Worm (Caenorhabditis elegans): ENCODE data around the gene F25E5.8.

ce11 chrV:7455008-7455407, 19.3 kb downstream of the F25E5.8 start, which contains the start of gene F25E5.2:
- TF ChIP-seq pha-4 (tag; optimal IDR thresholded peaks at IDR 0.05) (no peak), elt-1 (tag; optimal IDR thresholded peaks at IDR 0.05; ENCODE audit: borderline replicate concordance, insufficient read depth) (no peak), ceh-83 (GFP tag; optimal IDR thresholded peaks at IDR 0.05) (no peak), unc-62 (GFP tag; optimal IDR thresholded peaks at IDR 0.05) (no peak), nhr-237 (tag; optimal IDR thresholded peaks at IDR 0.05) (no peak), snpc-4 (tag; optimal IDR thresholded peaks at IDR 0.05) (no peak), lin-13 (tag; optimal IDR thresholded peaks at IDR 0.05) (no peak), unc-39 (tag; optimal IDR thresholded peaks at IDR 0.05) (no peak), mab-5 (tag; optimal IDR thresholded peaks at IDR 0.05) (no peak), lsy-2 (tag; optimal IDR thresholded peaks at IDR 0.05) (no peak), ceh-39 (tag; optimal IDR thresholded peaks at IDR 0.05) (no peak)
